Worm (Caenorhabditis elegans): ENCODE results near the gene F10C5.3.

ce11 chrIII:526824-527223 lies 43.2 kb downstream of the F10C5.3 start, which contains the start of gene T22F7.4:
- TF ChIP-seq hlh-6 (tag; optimal IDR thresholded peaks at IDR 0.05) (no peak), ref-2 (tag; optimal IDR thresholded peaks at IDR 0.05) (no peak), fax-1 (tag; optimal IDR thresholded peaks at IDR 0.05) (no peak), eyg-1 (tag; optimal IDR thresholded peaks at IDR 0.05) (no peak), pag-3 (tag; optimal IDR thresholded peaks at IDR 0.05; ENCODE audit: borderline replicate concordance) (no peak), unc-42 (tag; optimal IDR thresholded peaks at IDR 0.05) (no peak), fkh-6 (tag; optimal IDR thresholded peaks at IDR 0.05) (no peak), odd-2 (tag; optimal IDR thresholded peaks at IDR 0.05) (no peak), pax-1 (tag; optimal IDR thresholded peaks at IDR 0.05) (no peak), Y22D7AL.16 (tag; optimal IDR thresholded peaks at IDR 0.05) (no peak)
